Worm (Caenorhabditis elegans): Measurements from ENCODE around the gene sap-140.

Gene sap-140

ce11 chrIII:7495616-7496146 is 3.9 kb upstream of the sap-140 start (continued):
- TF ChIP-seq dve-1 (tag; optimal IDR thresholded peaks at IDR 0.05; ENCODE audit: insufficient read depth) = no peak
- TF ChIP-seq aly-2 (tag; optimal IDR thresholded peaks at IDR 0.05) = no peak
- no peak for TF ChIP-seq nhr-25 (tag; optimal IDR thresholded peaks at IDR 0.05; ENCODE audit: borderline replicate concordance, insufficient read depth)
- TF ChIP-seq lin-38 (GFP tag; IDR thresholded peaks at IDR 0.05) = peak; percentile 35; the same call in 1 of the 2 replicates
- TF ChIP-seq unc-130 (GFP tag; optimal IDR thresholded peaks at IDR 0.05) = no peak
- no peak for TF ChIP-seq mdl-1 (tag; optimal IDR thresholded peaks at IDR 0.05)
- TF ChIP-seq ceh-82 (tag; optimal IDR thresholded peaks at IDR 0.05) = no peak
- TF ChIP-seq madf-5 (GFP tag; IDR thresholded peaks at IDR 0.05) = peak in 1 of 2 experiments; percentile 4; a peak in 2 of 4 replicates
- TF ChIP-seq mes-2 (tag; optimal IDR thresholded peaks at IDR 0.05; ENCODE audit: poor library complexity, severe bottlenecking) = no peak
- TF ChIP-seq snpc-1.2 (GFP tag; IDR thresholded peaks at IDR 0.05) = 0 out of 2 replicates have a peak, but pooled peaks have one; percentile 38
- no peak for TF ChIP-seq nhr-48 (tag; optimal IDR thresholded peaks at IDR 0.05)
- TF ChIP-seq mep-1 (tag; optimal IDR thresholded peaks at IDR 0.05) = no peak
- no peak for TF ChIP-seq F26F4.8 (GFP tag; conservative IDR thresholded peaks at IDR 0.05)
- no peak for TF ChIP-seq mxl-3 (GFP tag; optimal IDR thresholded peaks at IDR 0.05)
- no peak for TF ChIP-seq fos-1 (tag; optimal IDR thresholded peaks at IDR 0.05)
- TF ChIP-seq dmd-6 (GFP tag; IDR thresholded peaks at IDR 0.05) = no peak
- peak; percentile 64; the same call in 1 of the 2 replicates for TF ChIP-seq daf-19 (GFP tag; conservative IDR thresholded peaks at IDR 0.05)
- TF ChIP-seq spr-3 (GFP tag; optimal IDR thresholded peaks at IDR 0.05) = no peak
- no peak for TF ChIP-seq tag-97 (GFP tag; IDR thresholded peaks at IDR 0.05)
- no peak for TF ChIP-seq lin-13 (GFP tag; optimal IDR thresholded peaks at IDR 0.05)
- no peak for TF ChIP-seq egl-27 (tag; optimal IDR thresholded peaks at IDR 0.05)
- no peak for TF ChIP-seq T26A8.4 (GFP tag; IDR thresholded peaks at IDR 0.05)
- TF ChIP-seq nhr-237 (tag; optimal IDR thresholded peaks at IDR 0.05) = no peak
- TF ChIP-seq cey-2 (tag; optimal IDR thresholded peaks at IDR 0.05; ENCODE audit: borderline replicate concordance, insufficient read depth) = no peak
- TF ChIP-seq lin-29 (GFP tag; IDR thresholded peaks at IDR 0.05) = no peak

- TF ChIP-seq snpc-1.2 (GFP tag; IDR thresholded peaks at IDR 0.05) (peak; percentile 58; the same call in 1 of the 2 replicates), nhr-41 (GFP tag; IDR thresholded peaks at IDR 0.05) (0 out of 2 replicates have a peak, but pooled peaks have one; percentile 4), nhr-6 (tag; optimal IDR thresholded peaks at IDR 0.05) (no peak), madf-5 (GFP tag; IDR thresholded peaks at IDR 0.05) (no peak), ZK546.5 (tag; optimal IDR thresholded peaks at IDR 0.05) (no peak), attf-4 (tag; optimal IDR thresholded peaks at IDR 0.05) (no peak), F37D6.2 (tag; optimal IDR thresholded peaks at IDR 0.05) (no peak), dpl-1 (GFP tag; optimal IDR thresholded peaks at IDR 0.05) (no peak), lin-1 (GFP tag; IDR thresholded peaks at IDR 0.05) (no peak), pha-4 (GFP tag; IDR thresholded peaks at IDR 0.05) (no peak), pha-4 (tag; optimal IDR thresholded peaks at IDR 0.05) (no peak), zfp-2 (tag; optimal IDR thresholded peaks at IDR 0.05) (no peak), unc-62 (GFP tag; optimal IDR thresholded peaks at IDR 0.05 in 1 of 2) (peak in 1 of 2 experiments; percentile 69), unc-62 (tag; optimal IDR thresholded peaks at IDR 0.05) (no peak), vab-7 (GFP tag; IDR thresholded peaks at IDR 0.05) (0 out of 2 replicates have a peak, but pooled peaks have one; percentile 14), dmd-9 (GFP tag; IDR thresholded peaks at IDR 0.05) (no peak), nhr-25 (tag; optimal IDR thresholded peaks at IDR 0.05; ENCODE audit: borderline replicate concordance, insufficient read depth) (no peak), ces-1 (GFP tag; optimal IDR thresholded peaks at IDR 0.05) (no peak), ctbp-1 (GFP tag; IDR thresholded peaks at IDR 0.05) (peak; percentile 30; the same call in 1 of the 2 replicates), mes-2 (tag; optimal IDR thresholded peaks at IDR 0.05; ENCODE audit: poor library complexity, severe bottlenecking) (peak; percentile 28), arid-1 (GFP tag; conservative IDR thresholded peaks at IDR 0.05) (no peak)
Observed at ce11 chrIII:7497782-7498266, 1.7 kb upstream of the sap-140 start, which contains the start of gene cgh-1. Gene cgh-1 (minus strand): TSS chrIII:7497832.

Measured in whole organism, L4 larva.